Worm (Caenorhabditis elegans): Measurements from ENCODE around the gene Y50E8A.10.

- TF ChIP-seq unc-39 (tag; optimal IDR thresholded peaks at IDR 0.05) = no peak
- TF ChIP-seq snpc-4 (tag; optimal IDR thresholded peaks at IDR 0.05) = no peak
- TF ChIP-seq nhr-10 (tag; optimal IDR thresholded peaks at IDR 0.05) = no peak
- TF ChIP-seq fos-1 (tag; optimal IDR thresholded peaks at IDR 0.05) = no peak
- no peak for TF ChIP-seq skn-1 (tag; optimal IDR thresholded peaks at IDR 0.05)
- no peak for TF ChIP-seq nhr-77 (tag; optimal IDR thresholded peaks at IDR 0.05)
- no peak for TF ChIP-seq ama-1 (optimal IDR thresholded peaks at IDR 0.05)
- TF ChIP-seq nhr-11 (tag; optimal IDR thresholded peaks at IDR 0.05) = no peak
- no peak for TF ChIP-seq ztf-11 (tag; optimal IDR thresholded peaks at IDR 0.05)
- peak; percentile 60 for TF ChIP-seq unc-55 (GFP tag; optimal IDR thresholded peaks at IDR 0.05)
Measured at ce11 chrV:14734187-14734765, 45.5 kb upstream of the Y50E8A.10 start, which contains the start of gene unc-61.

All from whole organism, L2 larva.